Fruit fly (Drosophila melanogaster): Measurements from ENCODE around the gene mthl15.

mthl15 gene

dm6 chr2L:10249655-10250202 lies 11.6 kb upstream of the mthl15 start (continued):
- peak; percentile 29; the same call in 1 of the 2 replicates for TF ChIP-seq HLH3B (GFP tag; IDR thresholded peaks at IDR 0.05)
- TF ChIP-seq al (GFP tag; IDR thresholded peaks at IDR 0.05), result no peak
- TF ChIP-seq Max (GFP tag; optimal IDR thresholded peaks at IDR 0.05), result no peak
- no peak for TF ChIP-seq CG8765 (GFP tag; IDR thresholded peaks at IDR 0.05)
- no peak for TF ChIP-seq CG11696 (GFP tag; IDR thresholded peaks at IDR 0.05)
- peak; percentile 26 for TF ChIP-seq CG8089 (GFP tag; optimal IDR thresholded peaks at IDR 0.05)
- TF ChIP-seq fu2 (GFP tag; optimal IDR thresholded peaks at IDR 0.05), result no peak
- peak; percentile 64 for TF ChIP-seq Xrp1 (GFP tag; IDR thresholded peaks at IDR 0.05)
- peak; percentile 81 for TF ChIP-seq Deaf1 (tag; optimal IDR thresholded peaks at IDR 0.05)
- TF ChIP-seq chm (GFP tag; IDR thresholded peaks at IDR 0.05), result peak; percentile 80
- TF ChIP-seq CG11093 (GFP tag; IDR thresholded peaks at IDR 0.05), result no peak
- TF ChIP-seq sna (GFP tag; IDR thresholded peaks at IDR 0.05; ENCODE audit: partially characterized antibody), result no peak
- TF ChIP-seq Lhr (GFP tag; optimal IDR thresholded peaks at IDR 0.05), result no peak
- TF ChIP-seq CG2202 (tag; optimal IDR thresholded peaks at IDR 0.05), result peak; percentile 30
- TF ChIP-seq CG14014 (GFP tag; IDR thresholded peaks at IDR 0.05), result peak; percentile 31; the same call in 1 of the 2 replicates
- no peak for TF ChIP-seq wor (GFP tag; IDR thresholded peaks at IDR 0.05)
- peak; percentile 55 for TF ChIP-seq exex (tag; optimal IDR thresholded peaks at IDR 0.05)
- no peak for TF ChIP-seq ftz-f1 (GFP tag; optimal IDR thresholded peaks at IDR 0.05)
- no peak for TF ChIP-seq CG8388 (GFP tag; optimal IDR thresholded peaks at IDR 0.05)
- peak; percentile 20 for TF ChIP-seq CG12219 (GFP tag; optimal IDR thresholded peaks at IDR 0.05)
- no peak for TF ChIP-seq CG10462 (GFP tag; optimal IDR thresholded peaks at IDR 0.05)
- TF ChIP-seq ERR (GFP tag; optimal IDR thresholded peaks at IDR 0.05), result no peak
- TF ChIP-seq CG2712 (tag; optimal IDR thresholded peaks at IDR 0.05), result peak; percentile 9
- peak; percentile 19 for TF ChIP-seq CG1603 (tag; optimal IDR thresholded peaks at IDR 0.05)
- peak; percentile 80 for TF ChIP-seq CG34376 (GFP tag; optimal IDR thresholded peaks at IDR 0.05)
- TF ChIP-seq fd64A (GFP tag; optimal IDR thresholded peaks at IDR 0.05), result peak; percentile 75
- TF ChIP-seq Meics (GFP tag; optimal IDR thresholded peaks at IDR 0.05), result no peak
- no peak for TF ChIP-seq CkIIα-i1 (GFP tag; IDR thresholded peaks at IDR 0.05)
- no peak for TF ChIP-seq CG17612 (GFP tag; IDR thresholded peaks at IDR 0.05)
- TF ChIP-seq sug (tag; optimal IDR thresholded peaks at IDR 0.05), result peak; percentile 16
- TF ChIP-seq toy (GFP tag; IDR thresholded peaks at IDR 0.05), result no peak
- no peak for TF ChIP-seq Atf-2 (GFP tag; optimal IDR thresholded peaks at IDR 0.05)
- peak; percentile 11 for TF ChIP-seq CG6254 (GFP tag; optimal IDR thresholded peaks at IDR 0.05)
- peak; percentile 78 for TF ChIP-seq CG1233 (GFP tag; optimal IDR thresholded peaks at IDR 0.05)
- TF ChIP-seq CG42726 (GFP tag; IDR thresholded peaks at IDR 0.05; ENCODE audit: partially characterized antibody), result no peak
- peak; percentile 46 for TF ChIP-seq fd102C (GFP tag; optimal IDR thresholded peaks at IDR 0.05)
- TF ChIP-seq CG6683 (GFP tag; optimal IDR thresholded peaks at IDR 0.05), result peak; percentile 19
- 0 out of 4 replicates have a peak, but pooled peaks have one; percentile 24 for TF ChIP-seq Dll (GFP tag; IDR thresholded peaks at IDR 0.05; ENCODE audit: partially characterized antibody)
- no peak for TF ChIP-seq disco-r (GFP tag; optimal IDR thresholded peaks at IDR 0.05)
- peak; percentile 33 for TF ChIP-seq CG8924 (tag; optimal IDR thresholded peaks at IDR 0.05)
- peak; percentile 73 for TF ChIP-seq ac (GFP tag; optimal IDR thresholded peaks at IDR 0.05)
- peak; percentile 60 for TF ChIP-seq CG4707 (GFP tag; optimal IDR thresholded peaks at IDR 0.05)
- TF ChIP-seq CG17912 (GFP tag; optimal IDR thresholded peaks at IDR 0.05), result peak; percentile 44
- TF ChIP-seq CG7839 (tag; optimal IDR thresholded peaks at IDR 0.05), result no peak
- peak in 1 of 2 experiments; percentile 91 for TF ChIP-seq eve (GFP tag; optimal IDR thresholded peaks at IDR 0.05)
- peak; percentile 69; the same call in 1 of the 2 replicates for TF ChIP-seq CG32767 (GFP tag; IDR thresholded peaks at IDR 0.05)
- peak in 1 of 2 experiments; percentile 55 for TF ChIP-seq insv (GFP tag; optimal IDR thresholded peaks at IDR 0.05)
- TF ChIP-seq CG1024 (GFP tag; IDR thresholded peaks at IDR 0.05), result peak; percentile 61; the same call in 1 of the 2 replicates
- TF ChIP-seq hkb (optimal IDR thresholded peaks at IDR 0.05), result no peak
- TF ChIP-seq hkb (GFP tag; IDR thresholded peaks at IDR 0.05), result peak; percentile 42; the same call in 1 of the 2 replicates
- TF ChIP-seq CG2199 (GFP tag; IDR thresholded peaks at IDR 0.05), result peak; percentile 51; the same call in 1 of the 3 replicates

All from whole organism, embryonic.